Worm (Caenorhabditis elegans): ENCODE results near the gene C25H3.17.

ce11 chrII:5636826-5637225 lies 32.7 kb downstream of the C25H3.17 start, which contains the start of gene F59E12.8:
- TF ChIP-seq elt-3 (tag; optimal IDR thresholded peaks at IDR 0.05) (no peak), ama-1 (optimal IDR thresholded peaks at IDR 0.05) (no peak), fos-1 (tag; optimal IDR thresholded peaks at IDR 0.05) (no peak), ceh-9 (tag; optimal IDR thresholded peaks at IDR 0.05) (no peak), mdl-1 (tag; optimal IDR thresholded peaks at IDR 0.05) (no peak), lin-39 (tag; optimal IDR thresholded peaks at IDR 0.05) (no peak), nhr-28 (tag; optimal IDR thresholded peaks at IDR 0.05) (no peak), unc-39 (tag; optimal IDR thresholded peaks at IDR 0.05) (no peak), ceh-28 (tag; optimal IDR thresholded peaks at IDR 0.05) (no peak)
